Worm (Caenorhabditis elegans) whole organism, young adult: Measurements from ENCODE around the gene T07D3.4.

Experiments used
- B0035.1 ChIP-seq: sonication (generic microtip); optimal IDR thresholded peaks from 2 replicates; lab custom pipeline; 2016; ENCODE audit warnings: missing genetic modification characterization, mild to moderate bottlenecking, missing compliant biosample characterization, missing genotype, missing genetic modification reagents
- B0261.1 ChIP-seq: sonication (generic microtip); optimal IDR thresholded peaks from 2 replicates; lab custom pipeline; 2016; ENCODE audit warnings: mild to moderate bottlenecking, missing genetic modification characterization, moderate library complexity, missing compliant biosample characterization
- C06A6.2 ChIP-seq: fragments of 200-800 bp; sonication (Bioruptor generic); conservative IDR thresholded peaks from 2 replicates; pipeline ENCODE4 v1.3.6; 2022; ENCODE audit warnings: missing genetic modification characterization, missing compliant biosample characterization
- D2030.7 ChIP-seq: fragments of 200-800 bp; sonication (Bioruptor generic); IDR thresholded peaks from 2 replicates; pipeline ENCODE4 v1.3.6; 2022; ENCODE audit warnings: missing genetic modification reagents, missing genetic modification characterization, missing compliant biosample characterization
- F10E7.11 ChIP-seq: sonication (generic microtip); optimal IDR thresholded peaks from 2 replicates; lab custom pipeline; 2017; ENCODE audit warnings: mild to moderate bottlenecking, missing genetic modification characterization, moderate library complexity, missing compliant biosample characterization
- F33H1.4 ChIP-seq: fragments of 200-800 bp; sonication (Bioruptor generic); IDR thresholded peaks from 2 replicates; pipeline ENCODE4 v1.3.6; 2022; ENCODE audit warnings: missing genetic modification reagents, missing genetic modification characterization, missing compliant biosample characterization
- F49E8.2 ChIP-seq: sonication (generic microtip); optimal IDR thresholded peaks from 3 replicates; lab custom pipeline; 2017; ENCODE audit warnings: missing genetic modification characterization, mild to moderate bottlenecking, missing compliant biosample characterization, antibody characterized with exemption, moderate library complexity; ENCODE audit not compliant: insufficient read depth
- F52B5.7 ChIP-seq: sonication (generic microtip); optimal IDR thresholded peaks from 2 replicates; lab custom pipeline; 2016; ENCODE audit warnings: mild to moderate bottlenecking, missing genetic modification characterization, missing compliant biosample characterization
- K11D2.4 ChIP-seq: fragments of 200-800 bp; sonication (Bioruptor generic); IDR thresholded peaks from 2 replicates; pipeline ENCODE4 v1.3.6; 2022; ENCODE audit warnings: missing genetic modification reagents, missing genetic modification characterization, missing compliant biosample characterization
- K12H6.12 ChIP-seq: fragments of 200-800 bp; sonication (Bioruptor generic); optimal IDR thresholded peaks from 2 replicates; lab custom pipeline; 2018; ENCODE audit warnings: mild to moderate bottlenecking, missing genetic modification characterization, missing compliant biosample characterization
- T26A5.8 ChIP-seq: sonication (generic microtip); optimal IDR thresholded peaks from 2 replicates; lab custom pipeline; 2016; ENCODE audit warnings: missing genetic modification characterization, missing compliant biosample characterization
- Y53G8AR.9 ChIP-seq: fragments of 200-800 bp; sonication (Bioruptor generic); conservative IDR thresholded peaks from 2 replicates; pipeline ENCODE4 v1.3.6; 2022; ENCODE audit warnings: missing genetic modification reagents, missing genetic modification characterization, missing compliant biosample characterization
- Y95B8A.8 ChIP-seq: fragments of 200-800 bp; sonication (Bioruptor generic); IDR thresholded peaks from 2 replicates; pipeline ENCODE4 v1.3.6; 2022; ENCODE audit warnings: missing genetic modification reagents, missing genetic modification characterization, missing compliant biosample characterization
- athp-1 ChIP-seq: sonication (generic microtip); optimal IDR thresholded peaks from 2 replicates; lab custom pipeline; 2017; ENCODE audit warnings: mild to moderate bottlenecking, missing genetic modification characterization, missing compliant biosample characterization
- attf-3 ChIP-seq: fragments of 200-800 bp; sonication (Bioruptor generic); conservative IDR thresholded peaks from 2 replicates; pipeline ENCODE4 v1.3.6; 2022; ENCODE audit warnings: missing genetic modification reagents, missing genetic modification characterization, missing compliant biosample characterization
- bed-2 ChIP-seq: fragments of 200-800 bp; sonication (Bioruptor generic); IDR thresholded peaks from 2 replicates; pipeline ENCODE4 v1.3.6; 2022; ENCODE audit warnings: missing genetic modification reagents, missing genetic modification characterization, missing compliant biosample characterization
- cebp-1 ChIP-seq, 2 experiments: fragments of 200-800 bp in 1 of 2; sonication (Bioruptor generic) in 1 of 2; sonication (generic microtip) in 1 of 2; IDR thresholded peaks in 1 of 2; optimal IDR thresholded peaks in 1 of 2; 2 replicates each; pipeline versions ENCODE4 v1.3.6 to Lab custom; 2017 to 2022; ENCODE audit warnings: missing compliant biosample characterization in 2 of 2, missing genetic modification characterization in 2 of 2, mild to moderate bottlenecking in 1 of 2, missing genetic modification reagents in 1 of 2, moderate library complexity in 1 of 2
- cebp-2 ChIP-seq: fragments of 200-800 bp; sonication (Bioruptor generic); IDR thresholded peaks from 2 replicates; pipeline ENCODE4 v1.3.6; 2022; ENCODE audit warnings: missing genetic modification characterization, missing compliant biosample characterization
- ceh-100 ChIP-seq: fragments of 200-800 bp; sonication (Bioruptor generic); IDR thresholded peaks from 2 replicates; pipeline ENCODE4 v1.3.6; 2022; ENCODE audit warnings: missing genetic modification reagents, missing genetic modification characterization, missing compliant biosample characterization
- ceh-58 ChIP-seq: fragments of 200-800 bp; sonication (Bioruptor generic); IDR thresholded peaks from 2 replicates; pipeline ENCODE4 v1.3.6; 2022; ENCODE audit warnings: missing genetic modification characterization, missing compliant biosample characterization
- ceh-91 ChIP-seq: fragments of 200-800 bp; sonication (Bioruptor generic); IDR thresholded peaks from 2 replicates; pipeline ENCODE4 v1.3.6; 2022; ENCODE audit warnings: missing genetic modification reagents, missing genetic modification characterization, missing compliant biosample characterization
- egrh-3 ChIP-seq: fragments of 200-800 bp; sonication (Bioruptor generic); IDR thresholded peaks from 2 replicates; pipeline ENCODE4 v1.3.6; 2022; ENCODE audit warnings: missing genetic modification reagents, missing genetic modification characterization, missing compliant biosample characterization
- hrde-1 ChIP-seq: sonication (generic microtip); optimal IDR thresholded peaks from 2 replicates; lab custom pipeline; 2016; ENCODE audit warnings: missing genetic modification characterization, mild to moderate bottlenecking, missing compliant biosample characterization, moderate library complexity, missing genotype, missing genetic modification reagents, borderline replicate concordance
- hsf-1 ChIP-seq: fragments of 200-800 bp; sonication (Bioruptor generic); IDR thresholded peaks from 2 replicates; pipeline ENCODE4 v1.3.6; 2022; ENCODE audit warnings: missing genetic modification reagents, missing genetic modification characterization, missing compliant biosample characterization
- let-607 ChIP-seq, 2 experiments: fragments of 200-800 bp in 1 of 2; sonication (Bioruptor generic) in 1 of 2; sonication (generic microtip) in 1 of 2; optimal IDR thresholded peaks; 2 replicates each; lab custom pipeline; 2016 to 2018; ENCODE audit warnings: mild to moderate bottlenecking in 2 of 2, missing compliant biosample characterization in 2 of 2, missing genetic modification characterization in 2 of 2, moderate library complexity in 2 of 2, missing genotype in 1 of 2
- lin-40 ChIP-seq: sonication (generic microtip); optimal IDR thresholded peaks from 2 replicates; lab custom pipeline; 2016; ENCODE audit warnings: missing genetic modification characterization, mild to moderate bottlenecking, missing compliant biosample characterization, missing genotype, missing genetic modification reagents
- madf-8 ChIP-seq: fragments of 200-800 bp; sonication (Bioruptor generic); conservative IDR thresholded peaks from 2 replicates; pipeline ENCODE4 v1.3.6; 2022; ENCODE audit warnings: missing genetic modification reagents, missing genetic modification characterization, missing compliant biosample characterization
- nhr-27 ChIP-seq: fragments of 200-800 bp; sonication (Bioruptor generic); optimal IDR thresholded peaks from 2 replicates; lab custom pipeline; 2018; ENCODE audit warnings: mild to moderate bottlenecking, missing genetic modification characterization, moderate library complexity, missing compliant biosample characterization
- nhr-80 ChIP-seq: sonication (generic microtip); optimal IDR thresholded peaks from 2 replicates; lab custom pipeline; 2016; ENCODE audit warnings: missing genetic modification characterization, missing compliant biosample characterization
- pbrm-1 ChIP-seq: fragments of 200-800 bp; sonication (Bioruptor generic); IDR thresholded peaks from 2 replicates; pipeline ENCODE4 v1.3.6; 2022; ENCODE audit warnings: missing genetic modification reagents, missing genetic modification characterization, missing compliant biosample characterization
- rcor-1 ChIP-seq: fragments of 200-800 bp; sonication (Bioruptor generic); IDR thresholded peaks from 2 replicates; pipeline ENCODE4 v1.3.6; 2022; ENCODE audit warnings: missing genetic modification reagents, missing genetic modification characterization, missing compliant biosample characterization
- snpc-1.1 ChIP-seq: sonication (generic microtip); optimal IDR thresholded peaks from 2 replicates; lab custom pipeline; 2017; ENCODE audit warnings: missing genetic modification characterization, mild to moderate bottlenecking, missing compliant biosample characterization, antibody characterized with exemption, moderate library complexity, missing genotype, missing genetic modification reagents; ENCODE audit not compliant: insufficient read depth
- snpc-4 ChIP-seq, 5 experiments: fragments of 150-350 bp in 1 of 5; sonication (generic microtip) in 4 of 5; optimal IDR thresholded peaks; 2 replicates each; lab custom pipeline; 2014 to 2018; ENCODE audit warnings: missing genetic modification characterization in 5 of 5, missing biosample characterization in 3 of 5, antibody characterized with exemption in 2 of 5, mild to moderate bottlenecking in 2 of 5, missing compliant biosample characterization in 2 of 5, missing genotype in 2 of 5, moderate library complexity in 2 of 5, missing genetic modification reagents in 1 of 5
- somi-1 ChIP-seq: fragments of 200-800 bp; sonication (Bioruptor generic); optimal IDR thresholded peaks from 2 replicates; lab custom pipeline; 2018; ENCODE audit warnings: mild to moderate bottlenecking, missing genetic modification characterization, missing compliant biosample characterization
- tbp1 ChIP-seq: fragments of 200-800 bp; sonication (Bioruptor generic); optimal IDR thresholded peaks from 2 replicates; lab custom pipeline; 2018; ENCODE audit warnings: mild to moderate bottlenecking, missing genetic modification characterization, missing compliant biosample characterization
- zfh-2 ChIP-seq: fragments of 200-800 bp; sonication (Bioruptor generic); conservative IDR thresholded peaks from 2 replicates; pipeline ENCODE4 v1.3.6; 2022; ENCODE audit warnings: missing genetic modification reagents, missing genetic modification characterization, missing compliant biosample characterization
- ztf-6 ChIP-seq: fragments of 200-800 bp; sonication (Bioruptor generic); IDR thresholded peaks from 2 replicates; pipeline ENCODE4 v1.3.6; 2022; ENCODE audit warnings: missing genetic modification reagents, missing genetic modification characterization, missing compliant biosample characterization

The T07D3.4 gene

ce11 chrII:888024-888423 is at the start of gene T07D3.4:
Gene T07D3.4, plus strand, starts transcription at chrII:888309.
- TF ChIP-seq let-607 (tag; optimal IDR thresholded peaks at IDR 0.05; lab: Kevin White, UChicago) (no peak), B0261.1 (tag; lab: Kevin White, UChicago) (no peak), nhr-80 (tag; lab: Kevin White, UChicago) (peak; percentile 70), snpc-1.1 (tag; lab: Kevin White, UChicago) (no peak), T26A5.8 (no peak), somi-1 (GFP tag; lab: Kevin White, UChicago) (no peak)

ce11 chrII:838414-838813 is 49.7 kb upstream of the T07D3.4 start, which contains the start of gene F28A10.8:
Gene F28A10.8, minus strand, starts transcription at chrII:838514.
- TF ChIP-seq nhr-27 (tag; lab: Kevin White, UChicago) (no peak), egrh-3 (no peak), madf-8 (GFP tag; lab: Robert Waterston, UW) (no peak), athp-1 (no peak), F52B5.7 (no peak), Y53G8AR.9 (GFP tag; lab: Robert Waterston, UW) (no peak), zfh-2 (GFP tag; lab: Robert Waterston, UW) (no peak)

- no peak for TF ChIP-seq hsf-1 (GFP tag; lab: Robert Waterston, UW)
- no peak for TF ChIP-seq pbrm-1
- no peak for TF ChIP-seq bed-2 (GFP tag; lab: Robert Waterston, UW)
- no peak for TF ChIP-seq hrde-1 (tag; lab: Kevin White, UChicago)
- no peak for TF ChIP-seq F10E7.11 (tag; lab: Kevin White, UChicago)
Measured at ce11 chrII:840131-840530, 48.0 kb upstream of the T07D3.4 start, which contains the start of gene clc-33. Gene clc-33, plus strand, starts transcription at chrII:840431.

- TF ChIP-seq F49E8.2 (tag; lab: Kevin White, UChicago) (no peak), ceh-58 (GFP tag; lab: Robert Waterston, UW) (no peak), K12H6.12 (tag; lab: Kevin White, UChicago) (no peak), cebp-2 (GFP tag; lab: Robert Waterston, UW) (no peak)
Measured at ce11 chrII:843971-844370, 44.1 kb upstream of the T07D3.4 start, which contains the start of gene F28A10.4. Gene F28A10.4, plus strand, starts transcription at chrII:844271.

ce11 chrII:845618-846017 is 42.5 kb upstream of the T07D3.4 start, which contains the start of gene F28A10.7:
Gene F28A10.7, minus strand, starts transcription at chrII:845718.
- no peak for TF ChIP-seq C06A6.2 (GFP tag; lab: Robert Waterston, UW)
- no peak for TF ChIP-seq attf-3 (GFP tag; lab: Robert Waterston, UW)
- no peak for TF ChIP-seq B0261.1 (tag; lab: Kevin White, UChicago)
- TF ChIP-seq F33H1.4 (GFP tag; lab: Robert Waterston, UW) = no peak
- TF ChIP-seq snpc-4 (GFP tag; optimal IDR thresholded peaks at IDR 0.05; lab: Kevin White, UChicago) = no peak
- no peak for TF ChIP-seq snpc-4 (tag; optimal IDR thresholded peaks at IDR 0.05; lab: Kevin White, UChicago)
- no peak for TF ChIP-seq snpc-1.1 (tag; lab: Kevin White, UChicago)
- TF ChIP-seq D2030.7 = no peak

ce11 chrII:848519-848918 is 39.6 kb upstream of the T07D3.4 start, which contains the start of the genes acdh-9 and F28A10.13:
Gene acdh-9, minus strand, starts transcription at chrII:848603.
Gene F28A10.13, plus strand, starts transcription at chrII:848812.
- no peak for TF ChIP-seq hsf-1 (GFP tag; lab: Robert Waterston, UW)
- TF ChIP-seq K11D2.4 (GFP tag; lab: Robert Waterston, UW) = peak; percentile 31; the same call in 1 of the 2 replicates
- TF ChIP-seq ztf-6 (GFP tag; lab: Robert Waterston, UW) = no peak
- peak; percentile 31 for TF ChIP-seq lin-40 (tag; lab: Kevin White, UChicago)
- no peak for TF ChIP-seq B0035.1 (tag; lab: Kevin White, UChicago)
- no peak for TF ChIP-seq cebp-2 (GFP tag; lab: Robert Waterston, UW)
- no peak for TF ChIP-seq Y95B8A.8
- TF ChIP-seq cebp-1 (GFP tag; IDR thresholded peaks at IDR 0.05; lab: Robert Waterston, UW) = no peak
- peak; percentile 73 for TF ChIP-seq cebp-1 (tag; optimal IDR thresholded peaks at IDR 0.05; lab: Kevin White, UChicago)
- TF ChIP-seq athp-1 = no peak
- 0 out of 2 replicates have a peak, but pooled peaks have one; percentile 40 for TF ChIP-seq rcor-1 (GFP tag; lab: Robert Waterston, UW)
- TF ChIP-seq B0261.1 (tag; lab: Kevin White, UChicago) = no peak
- TF ChIP-seq ceh-100 (GFP tag; lab: Robert Waterston, UW) = no peak
- peak; percentile 35 for TF ChIP-seq tbp1 (GFP tag; lab: Kevin White, UChicago)
- no peak for TF ChIP-seq ceh-91 (GFP tag; lab: Robert Waterston, UW)
